Worm (Caenorhabditis elegans) whole organism, midembryonic: ENCODE data around the gene slc-17.4.

Source experiments
- ref-1 ChIP-seq: fragments of 200-800 bp; sonication (Bioruptor generic); conservative IDR thresholded peaks from 2 replicates; pipeline ENCODE4 v1.3.6; 2022; ENCODE audit warnings: missing genetic modification reagents, missing genetic modification characterization, missing compliant biosample characterization
- tab-1 ChIP-seq: fragments of 200-800 bp; sonication (Bioruptor generic); IDR thresholded peaks from 2 replicates; pipeline ENCODE4 v1.3.6; 2022; ENCODE audit warnings: missing genetic modification characterization, missing compliant biosample characterization
- ztf-29 ChIP-seq: fragments of 200-800 bp; sonication (Bioruptor generic); IDR thresholded peaks from 2 replicates; pipeline ENCODE4 v1.3.6; 2022; ENCODE audit warnings: missing genetic modification reagents, missing genetic modification characterization, missing compliant biosample characterization

DNA sequence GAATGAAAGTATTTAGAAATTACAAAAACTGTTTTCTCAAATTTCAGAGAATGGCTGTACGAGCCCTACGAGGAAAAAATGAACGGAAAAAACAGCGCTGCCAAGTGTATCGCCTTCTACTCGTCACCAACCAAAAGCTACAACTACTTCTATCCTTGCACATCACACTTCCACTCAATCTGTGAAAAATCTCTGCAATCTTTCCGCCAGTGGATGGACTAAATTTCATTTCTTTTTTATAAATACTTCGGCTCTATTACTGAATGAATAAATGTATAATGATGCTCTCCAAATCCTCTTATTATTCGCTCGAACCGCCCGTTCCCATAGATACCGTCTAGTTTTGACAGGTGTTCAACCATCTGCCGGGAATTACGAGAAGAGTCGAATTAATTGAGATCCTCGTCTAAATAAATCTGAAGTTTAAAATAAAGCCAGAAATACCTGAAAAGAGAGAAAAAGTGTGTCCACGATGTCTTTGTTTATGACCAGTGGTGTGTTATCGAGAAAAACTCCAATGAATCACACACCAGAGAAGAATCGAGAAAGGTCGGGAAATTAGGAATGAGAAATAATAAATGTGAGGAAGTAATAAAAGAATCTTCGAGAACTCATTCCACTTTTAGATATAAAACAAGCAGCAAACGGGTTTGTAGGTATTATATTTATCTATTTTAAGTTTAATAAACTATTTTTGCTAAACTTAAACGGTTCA, 13.9 kb downstream of the slc-17.4 start:
- no peak for TF ChIP-seq tab-1 (GFP tag; lab: Robert Waterston, UW)
- no peak for TF ChIP-seq ztf-29 (GFP tag; lab: Robert Waterston, UW)
- no peak for TF ChIP-seq ref-1 (GFP tag; lab: Robert Waterston, UW)
